Worm (Caenorhabditis elegans) whole organism, L1 larva: Measurements from ENCODE around the gene K08D8.4.

ENCODE experiments used
- blmp-1 ChIP-seq: fragments of 150-350 bp; optimal IDR thresholded peaks from 2 replicates; lab custom pipeline; 2014; ENCODE audit warnings: missing biosample characterization, missing genetic modification characterization
- ces-1 ChIP-seq: fragments of 150-350 bp; optimal IDR thresholded peaks from 2 replicates; lab custom pipeline; 2014; ENCODE audit warnings: missing biosample characterization, missing genetic modification reagents, missing genetic modification characterization
- nhr-76 ChIP-seq: sonication (generic microtip); optimal IDR thresholded peaks from 2 replicates; lab custom pipeline; 2017; ENCODE audit warnings: missing biosample characterization, missing genetic modification characterization
- sox-4 ChIP-seq: sonication (generic microtip); optimal IDR thresholded peaks from 2 replicates; lab custom pipeline; 2016; ENCODE audit warnings: missing genetic modification characterization, missing compliant biosample characterization

ce11 chrIV:12942633-12943032 lies 32.8 kb upstream of the K08D8.4 start, which contains the start of gene dct-19:
- no peak for TF ChIP-seq ces-1 (GFP tag; lab: Kevin White, UChicago)
- TF ChIP-seq nhr-76 (tag; lab: Kevin White, UChicago): no peak
- no peak for TF ChIP-seq blmp-1 (tag; lab: Kevin White, UChicago)
- no peak for TF ChIP-seq sox-4 (tag; lab: Kevin White, UChicago)
